Worm (Caenorhabditis elegans) whole organism, L3 larva: Measurements from ENCODE around the gene srlf-19.
A peak's percentile ranks its signal among the peaks of the same experiment; 100 is the strongest.

Experiments
- R02D3.7 ChIP-seq: fragments of 150-350 bp; optimal IDR thresholded peaks from 2 replicates; lab custom pipeline; 2014; ENCODE audit warnings: missing biosample characterization, missing genetic modification characterization
- ZK546.5 ChIP-seq: sonication (generic microtip); optimal IDR thresholded peaks from 2 replicates; lab custom pipeline; 2017; ENCODE audit warnings: missing biosample characterization, missing genetic modification characterization
- ceh-16 ChIP-seq: sonication (generic microtip); optimal IDR thresholded peaks from 2 replicates; lab custom pipeline; 2017; ENCODE audit warnings: missing biosample characterization, missing genetic modification characterization
- ceh-28 ChIP-seq: fragments of 150-350 bp; optimal IDR thresholded peaks from 2 replicates; lab custom pipeline; 2014; ENCODE audit warnings: missing biosample characterization, missing genetic modification reagents, missing genetic modification characterization
- ceh-82 ChIP-seq: fragments of 150-350 bp; optimal IDR thresholded peaks from 2 replicates; lab custom pipeline; 2014; ENCODE audit warnings: missing biosample characterization, missing genetic modification characterization
- ceh-9 ChIP-seq: sonication (generic microtip); optimal IDR thresholded peaks from 2 replicates; lab custom pipeline; 2018; ENCODE audit warnings: missing biosample characterization, missing genetic modification characterization
- daf-12 ChIP-seq: fragments of 150-350 bp; optimal IDR thresholded peaks from 2 replicates; lab custom pipeline; 2014; ENCODE audit warnings: missing biosample characterization, missing genetic modification reagents, missing genetic modification characterization
- egl-27 ChIP-seq: sonication (generic microtip); optimal IDR thresholded peaks from 4 replicates; lab custom pipeline; 2017; ENCODE audit warnings: missing biosample characterization, missing genetic modification reagents, missing genetic modification characterization
- elt-1 ChIP-seq: fragments of 150-350 bp; optimal IDR thresholded peaks from 2 replicates; lab custom pipeline; 2014; ENCODE audit warnings: missing biosample characterization, missing genetic modification characterization
- elt-2 ChIP-seq: sonication (generic microtip); optimal IDR thresholded peaks from 2 replicates; lab custom pipeline; 2016; ENCODE audit warnings: missing genetic modification reagents, mild to moderate bottlenecking, missing genetic modification characterization, missing compliant biosample characterization
- elt-3 ChIP-seq, 3 experiments: fragments of 150-350 bp in 1 of 3; sonication (generic microtip) in 2 of 3; optimal IDR thresholded peaks; 2 replicates in 2 of 3; 4 replicates in 1 of 3; lab custom pipeline; 2014 to 2017; ENCODE audit warnings: missing biosample characterization in 3 of 3, missing genetic modification characterization in 3 of 3
- eor-1 ChIP-seq, 2 experiments: fragments of 150-350 bp; optimal IDR thresholded peaks; 2 replicates each; lab custom pipeline; 2014 to 2018; ENCODE audit warnings: missing biosample characterization in 2 of 2, missing genetic modification characterization in 2 of 2
- hmg-11 ChIP-seq: sonication (generic microtip); optimal IDR thresholded peaks from 2 replicates; lab custom pipeline; 2016; ENCODE audit warnings: missing genetic modification characterization, missing compliant biosample characterization
- jun-1 ChIP-seq: fragments of 150-350 bp; optimal IDR thresholded peaks from 2 replicates; lab custom pipeline; 2014; ENCODE audit warnings: missing biosample characterization, missing genetic modification reagents, missing genetic modification characterization
- lin-15B ChIP-seq: fragments of 150-350 bp; optimal IDR thresholded peaks from 2 replicates; lab custom pipeline; 2014; ENCODE audit warnings: missing biosample characterization, missing genetic modification characterization
- mdl-1 ChIP-seq: fragments of 150-350 bp; optimal IDR thresholded peaks from 2 replicates; lab custom pipeline; 2014; ENCODE audit warnings: missing biosample characterization, missing genetic modification characterization
- mml-1 ChIP-seq: fragments of 150-350 bp; sonication (generic microtip); optimal IDR thresholded peaks from 3 replicates; lab custom pipeline; 2014; ENCODE audit warnings: missing biosample characterization, missing genetic modification characterization
- nhr-11 ChIP-seq: fragments of 150-350 bp; optimal IDR thresholded peaks from 2 replicates; lab custom pipeline; 2014; ENCODE audit warnings: missing biosample characterization, missing genetic modification characterization
- nhr-12 ChIP-seq: fragments of 150-350 bp; optimal IDR thresholded peaks from 2 replicates; lab custom pipeline; 2014; ENCODE audit warnings: missing biosample characterization, missing genetic modification characterization
- nhr-23 ChIP-seq: fragments of 150-350 bp; optimal IDR thresholded peaks from 2 replicates; lab custom pipeline; 2014; ENCODE audit warnings: missing biosample characterization, missing genetic modification reagents, missing genetic modification characterization
- nhr-25 ChIP-seq: sonication (generic microtip); optimal IDR thresholded peaks from 2 replicates; lab custom pipeline; 2017; ENCODE audit warnings: missing biosample characterization, missing genetic modification characterization
- nhr-28 ChIP-seq: fragments of 150-350 bp; optimal IDR thresholded peaks from 2 replicates; lab custom pipeline; 2014; ENCODE audit warnings: missing biosample characterization, missing genetic modification characterization
- nhr-67 ChIP-seq: fragments of 150-350 bp; optimal IDR thresholded peaks from 2 replicates; lab custom pipeline; 2014; ENCODE audit warnings: missing biosample characterization, missing genetic modification characterization
- nhr-76 ChIP-seq: fragments of 150-350 bp; sonication (generic microtip); optimal IDR thresholded peaks from 5 replicates; lab custom pipeline; 2014; ENCODE audit warnings: missing biosample characterization, missing genetic modification characterization
- nhr-77 ChIP-seq: fragments of 150-350 bp; optimal IDR thresholded peaks from 2 replicates; lab custom pipeline; 2014; ENCODE audit warnings: missing biosample characterization, missing genetic modification characterization
- pha-4 ChIP-seq: fragments of 150-350 bp; optimal IDR thresholded peaks from 2 replicates; lab custom pipeline; 2014; ENCODE audit warnings: missing biosample characterization, missing genetic modification reagents, missing genetic modification characterization
- pqm-1 ChIP-seq: fragments of 150-350 bp; optimal IDR thresholded peaks from 2 replicates; lab custom pipeline; 2017; ENCODE audit warnings: missing biosample characterization, missing genetic modification characterization, inconsistent platforms
- skn-1 ChIP-seq: fragments of 150-350 bp; optimal IDR thresholded peaks from 2 replicates; lab custom pipeline; 2014; ENCODE audit warnings: missing biosample characterization, missing genetic modification characterization
- snpc-4 ChIP-seq: fragments of 150-350 bp; optimal IDR thresholded peaks from 2 replicates; lab custom pipeline; 2014; ENCODE audit warnings: missing biosample characterization, missing genetic modification characterization
- tbx-2 ChIP-seq: sonication (generic microtip); optimal IDR thresholded peaks from 2 replicates; lab custom pipeline; 2016; ENCODE audit warnings: mild to moderate bottlenecking, missing genetic modification characterization, missing compliant biosample characterization
- unc-62 ChIP-seq: fragments of 150-350 bp; sonication (generic microtip); optimal IDR thresholded peaks from 4 replicates; lab custom pipeline; 2014; ENCODE audit warnings: missing biosample characterization, missing genetic modification reagents, missing genetic modification characterization
- zag-1 ChIP-seq: fragments of 150-350 bp; optimal IDR thresholded peaks from 2 replicates; lab custom pipeline; 2014; ENCODE audit warnings: missing biosample characterization, missing genetic modification characterization
- ztf-4 ChIP-seq: fragments of 150-350 bp; optimal IDR thresholded peaks from 2 replicates; lab custom pipeline; 2014; ENCODE audit warnings: missing biosample characterization, missing genetic modification characterization

Gene srlf-19

DNA sequence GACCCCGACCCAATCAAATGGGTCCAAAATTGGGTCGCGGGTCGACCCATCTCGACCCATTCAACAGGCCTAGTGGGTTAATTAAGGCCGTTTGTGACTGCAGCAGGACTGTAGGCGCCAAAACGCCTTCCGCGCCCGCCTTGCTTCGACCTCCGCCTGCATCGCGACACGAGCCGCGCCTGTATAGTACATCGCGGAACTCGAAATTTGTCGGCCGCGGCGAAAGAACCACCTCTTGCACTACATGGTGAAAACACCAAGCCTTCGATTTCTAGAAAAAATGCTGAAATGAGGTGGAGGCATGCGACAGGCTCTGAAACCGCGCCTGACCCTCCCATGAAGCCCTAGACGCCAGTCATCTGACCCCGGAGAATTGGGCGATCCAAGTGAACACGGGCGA lies 17.3 kb upstream of the srlf-19 start:
- no peak for TF ChIP-seq nhr-28 (tag; lab: Kevin White, UChicago)
- TF ChIP-seq R02D3.7 (tag; lab: Kevin White, UChicago), result no peak
- no peak for TF ChIP-seq ZK546.5 (tag; lab: Kevin White, UChicago)

DNA sequence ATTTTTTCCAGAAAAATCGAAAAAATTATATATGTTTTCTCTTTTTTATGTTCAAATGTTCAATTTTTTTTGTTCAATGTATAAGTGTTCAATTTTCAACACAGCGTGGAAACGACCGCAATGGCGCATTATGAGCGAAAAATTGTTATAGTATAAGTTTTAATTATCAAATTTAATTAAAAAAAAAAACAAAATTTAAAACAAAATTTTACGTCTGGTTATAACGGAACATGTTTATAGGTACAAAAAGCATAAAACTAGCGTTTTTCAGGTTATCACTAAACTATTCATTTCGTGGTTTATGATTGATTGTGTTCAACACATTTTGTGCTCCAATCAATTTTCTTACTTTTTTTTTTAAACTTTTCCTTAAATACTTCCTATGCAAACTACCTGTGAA lies 16.0 kb upstream of the srlf-19 start, which contains the start of gene nhr-106:
Gene nhr-106 (plus strand): TSS at position 301 of the 400 bp plus-strand sequence.
- TF ChIP-seq pqm-1 (tag; lab: Kevin White, UChicago), result peak; percentile 6
- TF ChIP-seq elt-2 (tag; lab: Kevin White, UChicago), result peak; percentile 39
- no peak for TF ChIP-seq ztf-4 (tag; lab: Kevin White, UChicago)
- TF ChIP-seq snpc-4 (tag; lab: Kevin White, UChicago), result no peak
- TF ChIP-seq, all 47 proteins: peak for 2

DNA sequence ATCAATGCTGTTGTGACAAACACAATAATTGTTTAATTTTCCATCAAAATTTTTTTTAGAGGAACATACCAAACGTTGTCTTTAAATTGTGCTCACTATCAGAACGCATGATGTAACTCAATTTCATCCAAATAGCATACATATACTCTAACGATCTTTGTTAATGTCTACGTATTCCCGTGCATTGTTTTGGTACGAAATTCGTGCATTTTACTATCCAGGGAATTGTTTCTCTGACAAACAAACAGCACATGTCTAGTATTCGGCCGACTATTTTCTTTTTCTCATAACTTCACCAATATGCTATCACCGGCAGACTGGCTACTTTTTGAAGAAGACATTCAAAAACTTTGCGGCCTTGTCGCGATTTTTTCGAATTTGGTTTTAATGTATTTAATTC lies 13.9 kb upstream of the srlf-19 start, which contains the start of gene str-196:
Gene str-196 (plus strand): TSS at position 301 of the 400 bp plus-strand sequence.
- TF ChIP-seq egl-27 (tag; lab: Kevin White, UChicago) (no peak), nhr-11 (tag; lab: Kevin White, UChicago) (no peak), nhr-28 (tag; lab: Kevin White, UChicago) (no peak), lin-15B (tag; lab: Kevin White, UChicago) (no peak), nhr-25 (tag; lab: Kevin White, UChicago) (no peak), skn-1 (tag; lab: Kevin White, UChicago) (no peak), daf-12 (tag; lab: Kevin White, UChicago) (no peak), mml-1 (tag; lab: Kevin White, UChicago) (no peak), pqm-1 (tag; lab: Kevin White, UChicago) (no peak), mdl-1 (tag; lab: Kevin White, UChicago) (no peak), ceh-82 (tag; lab: Kevin White, UChicago) (no peak), nhr-77 (no peak), snpc-4 (tag; lab: Kevin White, UChicago) (no peak), nhr-76 (no peak), ztf-4 (tag; lab: Kevin White, UChicago) (no peak), unc-62 (GFP tag; lab: Kevin White, UChicago) (no peak), ceh-16 (tag; lab: Kevin White, UChicago) (no peak)
- TF ChIP-seq, all 47 proteins: peak for 0

DNA sequence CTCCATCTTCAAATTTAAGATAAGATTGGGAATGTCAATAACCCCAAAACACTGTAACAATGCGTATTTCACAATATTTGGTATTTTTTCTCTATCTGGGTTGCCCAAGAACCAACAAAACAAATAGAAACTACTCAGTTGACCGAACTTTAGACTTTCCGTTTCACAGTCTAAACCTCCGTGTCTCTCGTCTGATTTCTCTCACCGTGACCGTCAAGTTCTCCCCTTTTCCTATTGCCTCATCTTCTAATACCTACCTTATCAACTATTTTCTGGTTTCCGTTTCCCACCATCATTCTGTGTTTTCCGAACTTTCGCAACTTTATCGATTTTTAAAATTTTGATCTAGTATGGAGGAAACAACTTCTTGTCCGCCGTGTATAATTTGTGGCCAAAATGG lies 11.0 kb upstream of the srlf-19 start, which contains the start of gene nhr-131:
Gene nhr-131 (plus strand): TSS at position 87 of the 400 bp plus-strand sequence.
- TF ChIP-seq pqm-1 (tag; lab: Kevin White, UChicago) (peak; percentile 30), zag-1 (no peak), nhr-23 (tag; lab: Kevin White, UChicago) (peak; percentile 30), tbx-2 (tag; lab: Kevin White, UChicago) (no peak), nhr-12 (tag; lab: Kevin White, UChicago) (no peak), elt-3 (tag; optimal IDR thresholded peaks at IDR 0.05; lab: Kevin White, UChicago) (peak in 2 of 3 experiments; percentile 33 to 43), nhr-25 (tag; lab: Kevin White, UChicago) (no peak), jun-1 (tag; lab: Kevin White, UChicago) (peak; percentile 40), ceh-28 (tag; lab: Kevin White, UChicago) (peak; percentile 66), nhr-76 (no peak), elt-1 (no peak), elt-2 (tag; lab: Kevin White, UChicago) (peak; percentile 70), lin-15B (tag; lab: Kevin White, UChicago) (no peak), pha-4 (tag; lab: Kevin White, UChicago) (peak; percentile 47), unc-62 (GFP tag; lab: Kevin White, UChicago) (no peak), ceh-9 (no peak)

DNA sequence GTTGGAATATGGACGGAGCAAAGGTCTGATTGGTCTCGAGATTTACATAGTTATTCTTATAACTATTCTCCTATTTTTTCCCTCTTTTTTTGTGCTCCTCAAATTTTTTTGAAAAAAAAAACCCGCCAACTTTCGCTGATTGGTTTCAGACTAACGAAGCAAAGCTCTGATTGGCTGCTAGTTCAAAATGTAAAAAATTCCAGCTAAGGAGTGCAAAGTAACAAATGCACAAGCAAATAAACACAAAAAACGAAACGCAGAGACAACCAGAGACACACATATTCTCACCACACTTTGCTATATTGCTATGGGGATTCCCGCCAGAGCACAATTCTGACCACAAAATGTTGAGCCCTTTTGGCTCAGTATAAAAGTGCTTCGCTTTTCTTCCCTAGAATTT lies 7.9 kb upstream of the srlf-19 start, which contains the start of gene T01G6.1:
Gene T01G6.1 (plus strand): TSS at position 301 of the 400 bp plus-strand sequence.
- TF ChIP-seq eor-1 (tag; optimal IDR thresholded peaks at IDR 0.05; lab: Kevin White, UChicago) (no peak), snpc-4 (tag; lab: Kevin White, UChicago) (no peak), elt-1 (no peak)

DNA sequence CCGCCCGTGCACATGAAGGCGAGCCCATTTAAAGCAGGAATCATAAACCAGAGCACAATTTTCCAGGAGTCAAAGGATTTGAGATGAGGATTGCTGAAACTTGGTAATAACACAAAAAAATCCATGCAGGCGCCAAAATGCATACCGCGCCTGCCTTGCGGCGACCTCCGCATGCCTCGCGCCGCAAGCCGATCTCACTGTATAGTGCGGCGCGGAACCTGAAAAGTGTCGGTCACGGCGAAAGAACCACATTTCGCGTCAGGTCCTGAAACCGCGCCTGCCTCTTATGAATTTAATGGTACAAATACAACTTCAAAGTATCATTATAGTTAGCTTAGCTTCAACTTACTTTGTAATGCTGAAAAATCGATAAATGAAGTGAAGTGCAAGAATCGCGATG lies 4.8 kb upstream of the srlf-19 start:
- no peak for TF ChIP-seq hmg-11 (tag; lab: Kevin White, UChicago)
- TF ChIP-seq snpc-4 (tag; lab: Kevin White, UChicago), result no peak
- TF ChIP-seq lin-15B (tag; lab: Kevin White, UChicago), result no peak
- TF ChIP-seq nhr-67 (tag; lab: Kevin White, UChicago), result no peak
- no peak for TF ChIP-seq nhr-12 (tag; lab: Kevin White, UChicago)
- no peak for TF ChIP-seq ceh-9
- TF ChIP-seq, all 47 proteins: peak for 0
